Worm (Caenorhabditis elegans): ENCODE measurements around the gene pkhm-2.

pkhm-2 gene

DNA sequence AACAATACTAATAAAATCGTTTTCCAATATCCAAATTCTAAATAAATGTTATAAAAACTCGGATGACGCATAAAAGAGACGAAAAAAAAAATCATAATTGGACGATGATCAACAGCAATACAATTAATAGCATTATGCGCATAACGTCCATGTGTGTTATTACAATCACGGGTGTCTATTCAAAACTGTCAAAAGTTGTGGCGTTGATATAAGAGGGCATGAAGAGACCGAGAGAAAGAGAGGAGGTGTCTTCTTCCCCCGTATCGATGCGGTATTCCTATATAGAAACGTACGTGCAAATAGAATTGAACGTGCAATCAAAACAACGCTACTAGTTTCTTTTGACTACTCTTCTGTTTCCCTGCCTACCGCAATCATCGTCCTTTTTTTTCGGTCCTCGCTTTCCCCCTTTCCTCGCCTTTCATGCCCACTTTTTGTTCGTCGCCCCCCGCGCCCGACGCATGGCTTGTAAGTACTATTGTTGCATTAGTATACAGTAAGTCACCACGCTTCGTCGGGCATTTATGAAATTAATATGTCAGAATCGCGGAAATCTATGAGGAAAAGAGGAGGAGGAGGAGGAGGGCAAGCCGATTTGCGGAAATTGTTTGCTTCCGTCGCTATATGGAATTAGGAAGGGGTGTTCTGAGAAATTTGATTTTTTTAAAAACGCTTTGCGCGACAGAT, 40.7 kb upstream of the pkhm-2 start (continued):
- TF ChIP-seq ceh-20 (GFP tag; IDR thresholded peaks at IDR 0.05) (no peak), mdl-1 (tag; optimal IDR thresholded peaks at IDR 0.05) (peak in 1 of 2 experiments; percentile 39), dmd-6 (GFP tag; IDR thresholded peaks at IDR 0.05) (peak; percentile 70), nhr-28 (tag; optimal IDR thresholded peaks at IDR 0.05) (peak; percentile 68), rbr-2 (tag; optimal IDR thresholded peaks at IDR 0.05) (no peak), daf-16 (GFP tag; optimal IDR thresholded peaks at IDR 0.05) (no peak), daf-16 (tag; optimal IDR thresholded peaks at IDR 0.05) (peak; percentile 62)

DNA sequence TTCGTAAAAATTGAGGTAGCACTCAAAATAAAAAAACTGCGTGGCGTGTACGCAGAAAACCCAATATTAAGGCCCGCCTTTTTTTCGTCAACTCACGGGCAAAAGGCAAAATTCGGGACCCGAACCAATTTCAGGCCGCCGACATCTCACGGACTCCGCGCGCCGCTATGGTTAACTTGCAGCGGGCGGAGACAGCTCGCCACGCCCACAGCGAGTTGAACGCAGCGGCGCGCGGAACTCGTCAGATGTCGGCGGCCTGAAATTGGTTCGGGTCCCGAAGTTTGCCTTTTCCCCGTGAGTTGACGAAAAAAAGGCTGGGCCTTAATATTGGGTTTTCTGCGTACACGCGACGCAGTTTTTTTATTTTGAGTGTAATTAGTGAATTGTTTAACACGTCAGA, 39.8 kb upstream of the pkhm-2 start:
- TF ChIP-seq lin-38 (GFP tag; IDR thresholded peaks at IDR 0.05) (no peak), set-16 (GFP tag; IDR thresholded peaks at IDR 0.05) (peak; percentile 80), aha-1 (tag) (peak; percentile 61), duxl-1 (tag; optimal IDR thresholded peaks at IDR 0.05; ENCODE audit: poor library complexity) (no peak), vab-7 (GFP tag; IDR thresholded peaks at IDR 0.05) (0 out of 2 replicates have a peak, but pooled peaks have one; percentile 25), hlh-30 (tag; optimal IDR thresholded peaks at IDR 0.05; ENCODE audit: insufficient read depth) (no peak)

DNA sequence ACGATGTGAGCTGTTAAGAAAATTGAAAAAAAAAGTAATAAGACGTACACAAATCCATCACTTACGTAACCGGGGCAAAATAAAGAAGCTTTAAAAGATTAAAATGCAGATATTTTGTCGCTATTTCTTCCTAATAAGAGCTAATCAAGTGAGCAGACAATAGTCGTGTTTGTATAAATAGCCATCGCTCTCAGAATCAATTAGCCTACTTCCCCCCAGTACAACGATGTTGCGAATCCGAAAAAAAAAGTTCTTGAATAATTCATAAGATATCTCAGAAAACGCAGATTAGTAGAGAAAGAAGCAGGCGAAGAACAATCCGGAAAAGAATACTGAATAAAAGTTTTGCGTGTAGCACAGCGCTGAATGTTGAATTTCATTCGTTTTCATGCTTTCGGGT, 34.0 kb upstream of the pkhm-2 start:
- TF ChIP-seq unc-62 (GFP tag; optimal IDR thresholded peaks at IDR 0.05 in 1 of 2) (peak in 1 of 2 experiments; percentile 60), unc-62 (tag; optimal IDR thresholded peaks at IDR 0.05) (no peak), jun-1 (tag; optimal IDR thresholded peaks at IDR 0.05) (no peak), lin-13 (GFP tag; optimal IDR thresholded peaks at IDR 0.05) (no peak), nhr-111 (GFP tag; optimal IDR thresholded peaks at IDR 0.05) (no peak), zip-11 (GFP tag; IDR thresholded peaks at IDR 0.05) (no peak), mxl-2 (GFP tag; conservative IDR thresholded peaks at IDR 0.05) (no peak), aha-1 (tag) (peak; percentile 92), ZK546.5 (tag; optimal IDR thresholded peaks at IDR 0.05) (no peak)

DNA sequence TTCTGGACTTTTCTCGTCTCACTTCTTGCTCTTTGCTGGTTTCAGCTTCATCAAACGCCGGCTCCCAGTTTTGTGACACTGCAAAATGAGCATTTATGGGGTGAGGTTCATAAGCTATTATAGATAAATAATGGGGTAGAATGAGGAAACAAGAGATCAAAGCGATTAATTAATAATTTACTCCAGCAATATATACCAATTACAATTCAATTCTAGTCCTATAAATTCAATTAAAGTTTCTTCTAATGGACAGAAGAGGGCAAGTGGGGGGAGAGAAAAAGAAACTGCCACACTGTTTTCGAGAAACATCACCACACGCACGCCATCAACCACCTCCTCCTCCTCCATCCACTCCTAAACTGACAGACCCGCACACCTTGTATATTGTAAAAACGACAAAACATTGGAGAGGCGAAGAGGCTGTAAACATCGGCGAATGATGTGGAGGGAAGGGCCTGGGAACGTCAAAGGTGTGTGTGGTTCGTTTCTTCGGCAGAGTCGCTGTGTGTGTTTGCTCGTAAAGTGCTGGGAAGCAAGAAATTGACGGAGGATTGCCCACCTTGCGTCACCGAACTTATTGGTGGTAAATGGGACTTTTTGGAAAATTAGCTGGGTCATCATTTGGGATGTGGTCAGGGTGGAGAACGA, 32.0 kb upstream of the pkhm-2 start, which contains the start of the genes H03A11.13 and famk-1:
Gene H03A11.13, minus strand, starts transcription at position 51 of the 648 bp plus-strand sequence.
Gene famk-1, minus strand, starts transcription at position 78 of the 648 bp plus-strand sequence.
- no peak for TF ChIP-seq snpc-4 (tag; optimal IDR thresholded peaks at IDR 0.05)
- TF ChIP-seq nhr-25 (tag; optimal IDR thresholded peaks at IDR 0.05; ENCODE audit: borderline replicate concordance, insufficient read depth), result no peak
- 0 out of 2 replicates have a peak, but pooled peaks have one; percentile 24 for TF ChIP-seq hmg-1.1 (GFP tag; IDR thresholded peaks at IDR 0.05)
- no peak for TF ChIP-seq fkh-10 (GFP tag; optimal IDR thresholded peaks at IDR 0.05)
- TF ChIP-seq daf-12 (tag; optimal IDR thresholded peaks at IDR 0.05), result no peak
- no peak for TF ChIP-seq zfp-3 (GFP tag; conservative IDR thresholded peaks at IDR 0.05)
- no peak for TF ChIP-seq T20F7.1 (GFP tag; optimal IDR thresholded peaks at IDR 0.05)
- TF ChIP-seq F26F4.8 (GFP tag; conservative IDR thresholded peaks at IDR 0.05), result no peak
- no peak for TF ChIP-seq Y48G9A.11 (GFP tag; IDR thresholded peaks at IDR 0.05)
- TF ChIP-seq nhr-102 (tag; optimal IDR thresholded peaks at IDR 0.05), result no peak
- no peak for TF ChIP-seq ztf-11 (tag; optimal IDR thresholded peaks at IDR 0.05)
- TF ChIP-seq daf-16 (GFP tag; optimal IDR thresholded peaks at IDR 0.05), result no peak
- TF ChIP-seq daf-16 (tag; optimal IDR thresholded peaks at IDR 0.05), result no peak
- TF ChIP-seq unc-62 (GFP tag; optimal IDR thresholded peaks at IDR 0.05 in 1 of 2), result peak in 1 of 2 experiments; percentile 64
- TF ChIP-seq unc-62 (tag; optimal IDR thresholded peaks at IDR 0.05), result no peak
- TF ChIP-seq Y105C5A.15 (GFP tag; IDR thresholded peaks at IDR 0.05), result no peak
- TF ChIP-seq dpl-1 (GFP tag; optimal IDR thresholded peaks at IDR 0.05), result no peak
- TF ChIP-seq dmd-9 (GFP tag; IDR thresholded peaks at IDR 0.05), result no peak
